Fruit fly (Drosophila melanogaster) whole organism, embryonic: ENCODE measurements around the gene Utx.

Experiments
- Abd-B ChIP-seq: fragments of 200-800 bp; sonication (Bioruptor generic); optimal IDR thresholded peaks from 2 replicates; lab custom pipeline; 2018; ENCODE audit warnings: missing biosample characterization, mild to moderate bottlenecking, missing genetic modification characterization, moderate library complexity
- Ada2b ChIP-seq: fragments of 200-800 bp; sonication (Bioruptor generic); IDR thresholded peaks from 2 replicates; pipeline ENCODE4 v1.3.6; 2022; ENCODE audit warnings: missing biosample characterization, missing genetic modification characterization
- Aef1 ChIP-seq: fragments of 200-800 bp; sonication (Bioruptor generic); IDR thresholded peaks from 3 replicates; pipeline ENCODE4 v1.3.6; 2022; ENCODE audit warnings: missing biosample characterization, missing genetic modification characterization
- CG10321 ChIP-seq: fragments of 200-800 bp; sonication (Bioruptor generic); IDR thresholded peaks from 2 replicates; pipeline ENCODE4 v1.3.6; 2022; ENCODE audit warnings: missing biosample characterization, missing genetic modification characterization
- CG12104 ChIP-seq: fragments of 200-800 bp; sonication (Bioruptor generic); optimal IDR thresholded peaks from 3 replicates; lab custom pipeline; 2016; ENCODE audit warnings: missing biosample characterization, missing genetic modification characterization
- CG12155 ChIP-seq: fragments of 200-800 bp; sonication (Bioruptor generic); optimal IDR thresholded peaks from 3 replicates; lab custom pipeline; 2016; ENCODE audit warnings: missing biosample characterization, missing genetic modification characterization
- CG12299 ChIP-seq: fragments of 200-800 bp; sonication (Bioruptor generic); optimal IDR thresholded peaks from 2 replicates; lab custom pipeline; 2018; ENCODE audit warnings: missing biosample characterization, mild to moderate bottlenecking, missing genetic modification characterization
- CG13287 ChIP-seq: fragments of 200-800 bp; sonication (Bioruptor generic); IDR thresholded peaks from 2 replicates; pipeline ENCODE4 v1.3.6; 2022; ENCODE audit warnings: missing biosample characterization, missing genetic modification characterization; ENCODE audit not compliant: partially characterized antibody
- CG14667 ChIP-seq: fragments of 200-800 bp; sonication (Bioruptor generic); IDR thresholded peaks from 2 replicates; pipeline ENCODE4 v1.3.6; 2022; ENCODE audit warnings: missing biosample characterization, missing genetic modification characterization
- CG15011 ChIP-seq: fragments of 200-800 bp; sonication (Bioruptor generic); optimal IDR thresholded peaks from 3 replicates; lab custom pipeline; 2018; ENCODE audit warnings: missing biosample characterization, mild to moderate bottlenecking, missing genetic modification characterization
- CG4360 ChIP-seq: fragments of 200-800 bp; sonication (Bioruptor generic); IDR thresholded peaks from 2 replicates; pipeline ENCODE4 v1.3.6; 2022; ENCODE audit warnings: missing biosample characterization, missing genetic modification characterization
- CG4424 ChIP-seq: fragments of 200-800 bp; sonication (Bioruptor generic); optimal IDR thresholded peaks from 3 replicates; lab custom pipeline; 2016; ENCODE audit warnings: missing biosample characterization, missing genetic modification characterization
- CG6791 ChIP-seq: fragments of 200-800 bp; sonication (Bioruptor generic); IDR thresholded peaks from 3 replicates; pipeline ENCODE4 v1.3.6; 2022; ENCODE audit warnings: missing biosample characterization, missing genetic modification characterization; ENCODE audit not compliant: partially characterized antibody
- CG7786 ChIP-seq: fragments of 200-800 bp; sonication (Bioruptor generic); optimal IDR thresholded peaks from 2 replicates; lab custom pipeline; 2016; ENCODE audit warnings: missing biosample characterization, missing genetic modification characterization
- CG8924 ChIP-seq: fragments of 200-800 bp; optimal IDR thresholded peaks from 3 replicates; lab custom pipeline; 2019; ENCODE audit warnings: missing biosample characterization, mild to moderate bottlenecking, missing genetic modification characterization, moderate library complexity
- Camta ChIP-seq: fragments of 200-800 bp; sonication (Bioruptor generic); optimal IDR thresholded peaks from 2 replicates; lab custom pipeline; 2016; ENCODE audit warnings: missing biosample characterization, missing genetic modification characterization
- D ChIP-seq, 2 experiments: fragments of 200-800 bp in 1 of 2; fragments of >200 bp in 1 of 2; sonication (Bioruptor generic) in 1 of 2; optimal IDR thresholded peaks; 2 replicates in 1 of 2; 3 replicates in 1 of 2; lab custom pipeline; 2017; ENCODE audit warnings: mild to moderate bottlenecking in 1 of 2, missing biosample characterization in 1 of 2, missing genetic modification characterization in 1 of 2, missing genetic modification reagents in 1 of 2
- Dp ChIP-seq: fragments of 200-800 bp; sonication (Bioruptor generic); optimal IDR thresholded peaks from 2 replicates; lab custom pipeline; 2018; ENCODE audit warnings: missing biosample characterization, mild to moderate bottlenecking, missing genetic modification characterization, moderate library complexity
- H15 ChIP-seq: fragments of 200-800 bp; sonication (Bioruptor generic); IDR thresholded peaks from 3 replicates; pipeline ENCODE4 v1.3.6; 2022; ENCODE audit warnings: missing biosample characterization, missing genetic modification characterization
- HLH3B ChIP-seq: fragments of 200-800 bp; sonication (Bioruptor generic); IDR thresholded peaks from 2 replicates; pipeline ENCODE4 v1.3.6; 2022; ENCODE audit warnings: missing biosample characterization, missing genetic modification characterization
- HmgZ ChIP-seq: fragments of 200-800 bp; sonication (Bioruptor generic); optimal IDR thresholded peaks from 2 replicates; lab custom pipeline; 2018; ENCODE audit warnings: missing biosample characterization, mild to moderate bottlenecking, missing genetic modification characterization
- Hmr ChIP-seq: fragments of 200-800 bp; sonication (Bioruptor generic); optimal IDR thresholded peaks from 3 replicates; lab custom pipeline; 2017; ENCODE audit warnings: mild to moderate bottlenecking, missing biosample characterization, missing genetic modification reagents, missing genetic modification characterization
- Lhr ChIP-seq: fragments of 200-800 bp; sonication (Bioruptor generic); optimal IDR thresholded peaks from 3 replicates; lab custom pipeline; 2017; ENCODE audit warnings: mild to moderate bottlenecking, missing biosample characterization, missing genetic modification reagents, missing genetic modification characterization
- MTF-1 ChIP-seq: fragments of 200-800 bp; sonication (Bioruptor generic); optimal IDR thresholded peaks from 2 replicates; lab custom pipeline; 2018; ENCODE audit warnings: missing biosample characterization, mild to moderate bottlenecking, missing genetic modification characterization, borderline replicate concordance
- Max ChIP-seq: fragments of 200-800 bp; sonication (Bioruptor generic); optimal IDR thresholded peaks from 2 replicates; lab custom pipeline; 2016; ENCODE audit warnings: missing biosample characterization, mild to moderate bottlenecking, missing genetic modification characterization
- NC2α ChIP-seq: fragments of 200-800 bp; sonication (Bioruptor generic); optimal IDR thresholded peaks from 2 replicates; lab custom pipeline; 2016; ENCODE audit warnings: missing biosample characterization, missing genetic modification characterization
- Nf-YB ChIP-seq: fragments of 200-800 bp; sonication (Bioruptor generic); optimal IDR thresholded peaks from 3 replicates; lab custom pipeline; 2019; ENCODE audit warnings: missing biosample characterization, mild to moderate bottlenecking, missing genetic modification characterization, moderate library complexity
- Ravus ChIP-seq: fragments of 200-800 bp; sonication (Bioruptor generic); IDR thresholded peaks from 2 replicates; pipeline ENCODE4 v1.3.6; 2022; ENCODE audit warnings: missing biosample characterization, missing genetic modification characterization
- Scr ChIP-seq: fragments of 200-800 bp; sonication (Bioruptor generic); IDR thresholded peaks from 2 replicates; pipeline ENCODE4 v1.3.6; 2022; ENCODE audit warnings: missing biosample characterization, missing genetic modification characterization; ENCODE audit not compliant: partially characterized antibody
- Side ChIP-seq: fragments of 200-800 bp; sonication (Bioruptor generic); optimal IDR thresholded peaks from 2 replicates; lab custom pipeline; 2016; ENCODE audit warnings: missing biosample characterization, missing genetic modification characterization
- dm ChIP-seq: fragments of 200-800 bp; sonication (Bioruptor generic); optimal IDR thresholded peaks from 3 replicates; lab custom pipeline; 2016; ENCODE audit warnings: missing biosample characterization, missing genetic modification characterization
- fd102C ChIP-seq: fragments of 200-800 bp; sonication (Bioruptor generic); optimal IDR thresholded peaks from 2 replicates; lab custom pipeline; 2018; ENCODE audit warnings: missing biosample characterization, mild to moderate bottlenecking, missing genetic modification characterization, moderate library complexity
- gcm ChIP-seq: fragments of 200-800 bp; sonication (Bioruptor generic); optimal IDR thresholded peaks from 2 replicates; lab custom pipeline; 2019; ENCODE audit warnings: missing biosample characterization, mild to moderate bottlenecking, missing genetic modification characterization, moderate library complexity
- hb ChIP-seq: fragments of 200-800 bp; sonication (Bioruptor generic); IDR thresholded peaks from 3 replicates; pipeline ENCODE4 v1.3.6; 2022; ENCODE audit warnings: missing biosample characterization, missing genetic modification characterization; ENCODE audit not compliant: partially characterized antibody
- her ChIP-seq: fragments of 200-800 bp; sonication (Bioruptor generic); optimal IDR thresholded peaks from 2 replicates; lab custom pipeline; 2016; ENCODE audit warnings: missing biosample characterization, missing genetic modification characterization
- hkb ChIP-seq, 2 experiments: fragments of 200-800 bp in 1 of 2; fragments of >200 bp in 1 of 2; sonication (Bioruptor generic) in 1 of 2; IDR thresholded peaks in 1 of 2; optimal IDR thresholded peaks in 1 of 2; 2 replicates each; pipeline versions ENCODE4 v1.3.6 to Lab custom; 2017 to 2022; ENCODE audit warnings: missing biosample characterization in 1 of 2, missing genetic modification characterization in 1 of 2
- ind ChIP-seq: fragments of 200-800 bp; sonication (Bioruptor generic); optimal IDR thresholded peaks from 3 replicates; lab custom pipeline; 2016; ENCODE audit warnings: missing biosample characterization, missing genetic modification characterization
- kah ChIP-seq: fragments of 200-800 bp; sonication (Bioruptor generic); optimal IDR thresholded peaks from 2 replicates; lab custom pipeline; 2018; ENCODE audit warnings: missing biosample characterization, mild to moderate bottlenecking, missing genetic modification characterization
- kay ChIP-seq: fragments of 200-800 bp; sonication (Bioruptor generic); optimal IDR thresholded peaks from 2 replicates; lab custom pipeline; 2016; ENCODE audit warnings: missing biosample characterization, missing genetic modification characterization
- lab ChIP-seq: fragments of 200-800 bp; sonication (Bioruptor generic); optimal IDR thresholded peaks from 3 replicates; lab custom pipeline; 2017; ENCODE audit warnings: missing biosample characterization, missing genetic modification characterization, mild to moderate bottlenecking, moderate library complexity, missing genetic modification reagents
- luna ChIP-seq: fragments of 200-800 bp; sonication (Bioruptor generic); optimal IDR thresholded peaks from 2 replicates; lab custom pipeline; 2016; ENCODE audit warnings: missing biosample characterization, missing genetic modification characterization
- mam ChIP-seq: fragments of 200-800 bp; sonication (Bioruptor generic); optimal IDR thresholded peaks from 3 replicates; lab custom pipeline; 2016; ENCODE audit warnings: missing biosample characterization, missing genetic modification characterization
- pros ChIP-seq: fragments of 200-800 bp; sonication (Bioruptor generic); optimal IDR thresholded peaks from 3 replicates; lab custom pipeline; 2019; ENCODE audit warnings: missing biosample characterization, mild to moderate bottlenecking, missing genetic modification characterization, moderate library complexity
- ranshi ChIP-seq: fragments of 200-800 bp; sonication (Bioruptor generic); IDR thresholded peaks from 2 replicates; pipeline ENCODE4 v1.3.6; 2022; ENCODE audit warnings: missing biosample characterization, missing genetic modification characterization
- scrt ChIP-seq: fragments of 200-800 bp; sonication (Bioruptor generic); optimal IDR thresholded peaks from 2 replicates; lab custom pipeline; 2018; ENCODE audit warnings: missing biosample characterization, mild to moderate bottlenecking, missing genetic modification characterization, moderate library complexity
- sna ChIP-seq: fragments of 200-800 bp; sonication (Bioruptor generic); IDR thresholded peaks from 2 replicates; pipeline ENCODE4 v1.3.6; 2022; ENCODE audit warnings: missing biosample characterization, missing genetic modification characterization; ENCODE audit not compliant: partially characterized antibody
- so ChIP-seq: fragments of 200-800 bp; sonication (Bioruptor generic); IDR thresholded peaks from 3 replicates; pipeline ENCODE4 v1.3.6; 2022; ENCODE audit warnings: missing biosample characterization, missing genetic modification characterization
- tio ChIP-seq: fragments of 200-800 bp; sonication (Bioruptor generic); optimal IDR thresholded peaks from 2 replicates; lab custom pipeline; 2017; ENCODE audit warnings: missing biosample characterization, missing genetic modification characterization, inconsistent platforms
- tna ChIP-seq: fragments of 200-800 bp; sonication (Bioruptor generic); IDR thresholded peaks from 2 replicates; pipeline ENCODE4 v1.3.6; 2022; ENCODE audit warnings: missing biosample characterization, missing genetic modification characterization; ENCODE audit not compliant: partially characterized antibody
- twi ChIP-seq: fragments of 200-800 bp; optimal IDR thresholded peaks from 2 replicates; lab custom pipeline; 2019; ENCODE audit warnings: missing biosample characterization, mild to moderate bottlenecking, missing genetic modification characterization, moderate library complexity

Utx gene

dm6 chr2L:10298306-10298705 is 19.7 kb upstream of the Utx start (continued):
- no peak for TF ChIP-seq NC2α
- TF ChIP-seq HmgZ (tag; lab: Kevin White, UChicago) = peak; percentile 67
- TF ChIP-seq CG12155 (GFP tag; lab: Kevin White, UChicago) = peak; percentile 91
- TF ChIP-seq CG13287 (GFP tag; lab: Robert Waterston, UW) = peak; percentile 64
- TF ChIP-seq CG6791 (GFP tag; lab: Robert Waterston, UW) = peak; percentile 92
- peak; percentile 58 for TF ChIP-seq Lhr (GFP tag; lab: Kevin White, UChicago)
- TF ChIP-seq Scr (GFP tag; lab: Robert Waterston, UW) = peak; percentile 44; the same call in 1 of the 2 replicates
- no peak for TF ChIP-seq hkb (optimal IDR thresholded peaks at IDR 0.05; lab: Kevin White, UChicago)
- no peak for TF ChIP-seq hkb (GFP tag; IDR thresholded peaks at IDR 0.05; lab: Robert Waterston, UW)
- no peak for TF ChIP-seq dm (GFP tag; lab: Kevin White, UChicago)
- no peak for TF ChIP-seq CG12299 (tag; lab: Kevin White, UChicago)
- no peak for TF ChIP-seq scrt (GFP tag; lab: Kevin White, UChicago)
- no peak for TF ChIP-seq Max (GFP tag; lab: Kevin White, UChicago)
- no peak for TF ChIP-seq kay (GFP tag; lab: Kevin White, UChicago)
- no peak for TF ChIP-seq D (optimal IDR thresholded peaks at IDR 0.05; lab: Kevin White, UChicago)
- TF ChIP-seq D (GFP tag; optimal IDR thresholded peaks at IDR 0.05; lab: Kevin White, UChicago) = no peak
- TF ChIP-seq CG10321 (GFP tag; lab: Robert Waterston, UW) = no peak
- 0 out of 2 replicates have a peak, but pooled peaks have one; percentile 15 for TF ChIP-seq HLH3B (GFP tag; lab: Robert Waterston, UW)
- no peak for TF ChIP-seq sna (GFP tag; lab: Robert Waterston, UW)
- TF ChIP-seq fd102C (GFP tag; lab: Kevin White, UChicago) = no peak
- TF ChIP-seq tna (GFP tag; lab: Robert Waterston, UW) = peak; percentile 60
- TF ChIP-seq luna (GFP tag; lab: Kevin White, UChicago) = peak; percentile 28
- TF ChIP-seq gcm (GFP tag; lab: Kevin White, UChicago) = no peak
- TF ChIP-seq CG4424 = no peak
- no peak for TF ChIP-seq Ada2b (GFP tag; lab: Robert Waterston, UW)
- peak; percentile 0 for TF ChIP-seq CG8924
- no peak for TF ChIP-seq pros (GFP tag; lab: Kevin White, UChicago)
- peak; percentile 35 for TF ChIP-seq Nf-YB (GFP tag; lab: Kevin White, UChicago)
- TF ChIP-seq CG4360 (GFP tag; lab: Robert Waterston, UW) = no peak
- no peak for TF ChIP-seq so (GFP tag; lab: Robert Waterston, UW)
- no peak for TF ChIP-seq tio
- TF ChIP-seq Side (GFP tag; lab: Kevin White, UChicago) = no peak
- no peak for TF ChIP-seq Abd-B (GFP tag; lab: Kevin White, UChicago)
- TF ChIP-seq ranshi (GFP tag; lab: Robert Waterston, UW) = no peak
- TF ChIP-seq Aef1 (GFP tag; lab: Robert Waterston, UW) = no peak
- no peak for TF ChIP-seq Hmr (GFP tag; lab: Kevin White, UChicago)
- peak; percentile 16 for TF ChIP-seq her
- no peak for TF ChIP-seq lab (GFP tag; lab: Kevin White, UChicago)
- TF ChIP-seq kah (GFP tag; lab: Kevin White, UChicago) = no peak
- no peak for TF ChIP-seq ind (GFP tag; lab: Kevin White, UChicago)
- no peak for TF ChIP-seq CG12104 (GFP tag; lab: Kevin White, UChicago)
- TF ChIP-seq H15 (GFP tag; lab: Robert Waterston, UW) = no peak
- no peak for TF ChIP-seq CG14667 (GFP tag; lab: Robert Waterston, UW)
- TF ChIP-seq mam = no peak
- no peak for TF ChIP-seq MTF-1 (GFP tag; lab: Kevin White, UChicago)
- no peak for TF ChIP-seq CG7786 (GFP tag; lab: Kevin White, UChicago)
- TF ChIP-seq hb (GFP tag; lab: Robert Waterston, UW) = peak; percentile 88; the same call in 2 of the 3 replicates
- peak; percentile 31 for TF ChIP-seq Dp (GFP tag; lab: Kevin White, UChicago)
- TF ChIP-seq twi (tag; lab: Kevin White, UChicago) = peak; percentile 8
- no peak for TF ChIP-seq Camta (GFP tag; lab: Kevin White, UChicago)
- no peak for TF ChIP-seq CG15011 (GFP tag; lab: Kevin White, UChicago)
- no peak for TF ChIP-seq Ravus
